Worm (Caenorhabditis elegans): Measurements from ENCODE around the gene angl-1.

DNA sequence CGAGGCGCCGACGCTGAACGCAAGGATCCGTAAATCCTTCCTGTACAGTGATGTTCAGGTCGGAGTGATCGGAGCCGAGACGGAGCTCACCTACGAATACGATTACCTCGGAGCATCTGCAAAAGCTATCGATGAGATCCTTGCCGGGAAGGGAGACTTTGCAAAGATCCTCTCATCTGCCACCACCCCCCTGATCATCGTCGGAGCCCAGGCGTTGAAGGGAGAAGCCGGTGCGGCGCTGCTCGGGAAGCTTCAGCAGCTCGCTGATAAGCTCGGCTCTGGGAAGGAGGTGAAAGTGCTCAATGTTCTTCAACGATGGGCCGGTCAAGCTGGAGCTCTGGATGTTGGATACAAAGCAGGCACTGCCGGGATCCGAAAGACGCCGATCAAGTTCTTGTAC is 50.4 kb downstream of the angl-1 start:
- TF ChIP-seq med-1 (GFP tag; optimal IDR thresholded peaks at IDR 0.05; ENCODE audit: insufficient read depth) (no peak), cog-1 (tag; optimal IDR thresholded peaks at IDR 0.05) (no peak), tab-1 (GFP tag; IDR thresholded peaks at IDR 0.05) (no peak), ref-1 (GFP tag; conservative IDR thresholded peaks at IDR 0.05) (no peak), ztf-23 (GFP tag; IDR thresholded peaks at IDR 0.05) (no peak), ztf-29 (GFP tag; IDR thresholded peaks at IDR 0.05) (no peak), flt-1 (GFP tag; IDR thresholded peaks at IDR 0.05) (no peak), T22C8.4 (GFP tag; IDR thresholded peaks at IDR 0.05) (no peak), klf-2 (GFP tag; conservative IDR thresholded peaks at IDR 0.05) (no peak)
